Fruit fly (Drosophila melanogaster) Kc167 (cell line): ENCODE results near the gene CG13458.

Experiments used
- Myc ChIP-seq: fragments of >200 bp; optimal IDR thresholded peaks from 2 replicates; lab custom pipeline; 2017; ENCODE audit warnings: missing external identifiers
- Sin3A ChIP-seq: fragments of >200 bp; optimal IDR thresholded peaks from 2 replicates; lab custom pipeline; 2018; ENCODE audit warnings: missing external identifiers
- h ChIP-seq: fragments of >200 bp; optimal IDR thresholded peaks from 3 replicates; lab custom pipeline; 2018; ENCODE audit warnings: missing external identifiers
- insv ChIP-seq: fragments of >200 bp; optimal IDR thresholded peaks from 3 replicates; lab custom pipeline; 2018; ENCODE audit warnings: missing external identifiers
- psq ChIP-seq: fragments of >200 bp; optimal IDR thresholded peaks from 2 replicates; lab custom pipeline; 2017; ENCODE audit warnings: missing external identifiers
- ttk ChIP-seq: sonication (Bioruptor generic); optimal IDR thresholded peaks from 2 replicates; lab custom pipeline; 2017; ENCODE audit warnings: missing external identifiers

- TF ChIP-seq psq (lab: Kevin White, UChicago): no peak
- TF ChIP-seq Sin3A (lab: Kevin White, UChicago): no peak
- TF ChIP-seq ttk: no peak
- TF ChIP-seq Myc (lab: Kevin White, UChicago): no peak
- TF ChIP-seq h (lab: Kevin White, UChicago): no peak
- no peak for TF ChIP-seq insv
Measured at dm6 chr3L:15123736-15124135, 10.4 kb downstream of the CG13458 start.
